Fruit fly (Drosophila melanogaster): ENCODE data around the gene CG6576.

The CG6576 gene

dm6 chr3L:8749676-8750654, 5.8 kb upstream of the CG6576 start, which contains the start of gene CG13306 (continued):
- TF ChIP-seq CG10274 (GFP tag; optimal IDR thresholded peaks at IDR 0.05) = no peak
- TF ChIP-seq exex (tag; optimal IDR thresholded peaks at IDR 0.05) = no peak
- TF ChIP-seq Side (GFP tag; optimal IDR thresholded peaks at IDR 0.05) = no peak
- no peak for TF ChIP-seq corto (GFP tag; optimal IDR thresholded peaks at IDR 0.05)
- no peak for TF ChIP-seq stwl (tag; optimal IDR thresholded peaks at IDR 0.05)
- TF ChIP-seq Sox100B (GFP tag; optimal IDR thresholded peaks at IDR 0.05) = no peak
- no peak for TF ChIP-seq hkb (optimal IDR thresholded peaks at IDR 0.05)
- peak; percentile 39; the same call in 1 of the 2 replicates for TF ChIP-seq hkb (GFP tag; IDR thresholded peaks at IDR 0.05)
- TF ChIP-seq eyg (GFP tag; optimal IDR thresholded peaks at IDR 0.05) = no peak
- no peak for TF ChIP-seq CG5180 (GFP tag; optimal IDR thresholded peaks at IDR 0.05)
- TF ChIP-seq CG8924 (tag; optimal IDR thresholded peaks at IDR 0.05) = no peak
- TF ChIP-seq bigmax (GFP tag; optimal IDR thresholded peaks at IDR 0.05) = no peak
- no peak for TF ChIP-seq CG3726 (GFP tag; IDR thresholded peaks at IDR 0.05)

dm6 chr3L:8751262-8751661, 4.5 kb upstream of the CG6576 start:
- TF ChIP-seq CG18599 (GFP tag; optimal IDR thresholded peaks at IDR 0.05) (peak; percentile 34), inv (GFP tag; IDR thresholded peaks at IDR 0.05; ENCODE audit: partially characterized antibody) (no peak), Sry-δ (GFP tag; optimal IDR thresholded peaks at IDR 0.05) (peak; percentile 4), TFAM (GFP tag; optimal IDR thresholded peaks at IDR 0.05) (no peak), BEAF-32 (GFP tag; optimal IDR thresholded peaks at IDR 0.05) (no peak), Scr (GFP tag; IDR thresholded peaks at IDR 0.05; ENCODE audit: partially characterized antibody) (no peak), Ets65A (GFP tag) (peak; percentile 21), maf-S (GFP tag; optimal IDR thresholded peaks at IDR 0.05) (no peak), CG6254 (GFP tag; optimal IDR thresholded peaks at IDR 0.05) (peak; percentile 18), CG32767 (GFP tag; IDR thresholded peaks at IDR 0.05) (0 out of 2 replicates have a peak, but pooled peaks have one; percentile 19), cato (GFP tag; optimal IDR thresholded peaks at IDR 0.05; ENCODE audit: borderline replicate concordance) (peak; percentile 27), chn (GFP tag; optimal IDR thresholded peaks at IDR 0.05) (peak; percentile 37), CG10979 (tag; optimal IDR thresholded peaks at IDR 0.05) (peak; percentile 64), Oli (tag; optimal IDR thresholded peaks at IDR 0.05) (peak; percentile 69), CG15073 (GFP tag; optimal IDR thresholded peaks at IDR 0.05) (no peak), fd3F (GFP tag; optimal IDR thresholded peaks at IDR 0.05) (no peak), otp (GFP tag; IDR thresholded peaks at IDR 0.05) (peak; percentile 74; the same call in 2 of the 3 replicates), Fer3 (tag; optimal IDR thresholded peaks at IDR 0.05) (peak; percentile 41), Dll (GFP tag; IDR thresholded peaks at IDR 0.05; ENCODE audit: partially characterized antibody) (no peak), CG15479 (GFP tag; optimal IDR thresholded peaks at IDR 0.05) (no peak), pan (optimal IDR thresholded peaks at IDR 0.05) (no peak), pan (GFP tag; optimal IDR thresholded peaks at IDR 0.05 in 1 of 2, IDR thresholded peaks at IDR 0.05 in 1 of 2) (peak in 1 of 2 experiments; percentile 72), CG12391 (tag; optimal IDR thresholded peaks at IDR 0.05) (peak; percentile 64), CG6272 (GFP tag; IDR thresholded peaks at IDR 0.05) (no peak), esg (GFP tag; conservative IDR thresholded peaks at IDR 0.05) (peak; percentile 55; the same call in 1 of the 2 replicates), Hmr (GFP tag; optimal IDR thresholded peaks at IDR 0.05) (no peak), pfk (GFP tag; optimal IDR thresholded peaks at IDR 0.05) (no peak), exex (tag; optimal IDR thresholded peaks at IDR 0.05) (no peak), zen2 (GFP tag; IDR thresholded peaks at IDR 0.05; ENCODE audit: partially characterized antibody) (no peak), CG7987 (GFP tag; optimal IDR thresholded peaks at IDR 0.05) (no peak), CG11085 (GFP tag; IDR thresholded peaks at IDR 0.05) (no peak), cg (GFP tag; optimal IDR thresholded peaks at IDR 0.05) (no peak), CG11695 (GFP tag; IDR thresholded peaks at IDR 0.05) (peak; percentile 50; the same call in 1 of the 3 replicates), emc (GFP tag; optimal IDR thresholded peaks at IDR 0.05) (no peak), kah (GFP tag; optimal IDR thresholded peaks at IDR 0.05) (no peak)
